Fruit fly (Drosophila melanogaster): ENCODE data around the gene CG42654.
A peak's percentile ranks its signal among the peaks of the same experiment; 100 is the strongest.

The CG42654 gene

DNA sequence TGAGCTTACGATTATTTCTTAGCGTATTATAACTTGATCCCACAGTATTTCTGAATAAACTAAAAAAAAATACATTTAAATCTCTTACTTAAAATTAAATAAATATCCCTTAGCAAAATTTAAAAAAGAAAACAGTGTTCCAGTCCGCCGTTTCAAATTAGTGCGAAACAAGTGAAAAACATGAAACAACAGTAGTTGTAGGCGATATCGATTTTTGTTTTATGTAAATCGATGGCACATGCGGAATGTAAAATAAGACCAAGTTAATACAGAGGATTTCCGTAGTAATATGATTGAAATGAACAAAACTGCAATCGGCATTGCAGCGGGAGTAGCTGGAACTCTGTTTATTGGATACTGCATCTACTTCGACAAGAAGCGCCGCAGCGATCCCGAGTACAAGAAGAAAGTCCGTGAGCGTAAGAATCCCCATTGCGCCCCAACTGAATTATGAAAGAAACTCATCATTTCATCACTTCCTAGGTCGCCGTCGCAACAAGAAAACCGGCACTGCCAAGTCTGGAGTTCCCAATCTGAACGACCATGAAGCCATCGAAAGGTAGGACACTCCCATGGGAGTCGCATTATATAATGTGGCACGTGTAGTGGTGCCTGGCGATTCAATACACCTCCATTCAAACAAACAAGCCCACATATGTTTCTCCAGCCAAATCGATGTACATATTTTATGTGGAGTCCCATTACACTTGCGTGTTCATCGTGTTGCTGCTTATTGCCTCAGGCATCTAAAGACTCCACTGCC, 46.7 kb upstream of the CG42654 start (continued):
- no peak for TF ChIP-seq peb (GFP tag; IDR thresholded peaks at IDR 0.05)
- TF ChIP-seq CG6254 (GFP tag; optimal IDR thresholded peaks at IDR 0.05) = no peak
- peak; percentile 23 for TF ChIP-seq Sry-δ (GFP tag; optimal IDR thresholded peaks at IDR 0.05)
- TF ChIP-seq Dip2 (GFP tag; IDR thresholded peaks at IDR 0.05) = no peak
- no peak for TF ChIP-seq Max (GFP tag; optimal IDR thresholded peaks at IDR 0.05)
- peak in 1 of 2 experiments; percentile 91 for TF ChIP-seq Pdp1 (GFP tag; optimal IDR thresholded peaks at IDR 0.05)
- TF ChIP-seq scrt (GFP tag; optimal IDR thresholded peaks at IDR 0.05) = no peak
- TF ChIP-seq CG11723 (GFP tag; optimal IDR thresholded peaks at IDR 0.05) = peak; percentile 44
- TF ChIP-seq knrl (GFP tag; IDR thresholded peaks at IDR 0.05; ENCODE audit: partially characterized antibody) = no peak
- peak in 1 of 2 experiments; percentile 24 for TF ChIP-seq insv (GFP tag; optimal IDR thresholded peaks at IDR 0.05)
- TF ChIP-seq so (GFP tag; IDR thresholded peaks at IDR 0.05) = no peak
- no peak for TF ChIP-seq Optix (GFP tag; IDR thresholded peaks at IDR 0.05)
- TF ChIP-seq sim (GFP tag; IDR thresholded peaks at IDR 0.05) = no peak
- no peak for TF ChIP-seq gsb-n (tag; optimal IDR thresholded peaks at IDR 0.05)
- peak; percentile 43 for TF ChIP-seq YL-1 (GFP tag; optimal IDR thresholded peaks at IDR 0.05)
- no peak for TF ChIP-seq pnt (GFP tag; optimal IDR thresholded peaks at IDR 0.05)
- no peak for TF ChIP-seq cato (GFP tag; optimal IDR thresholded peaks at IDR 0.05; ENCODE audit: borderline replicate concordance)
- no peak for TF ChIP-seq dpn (GFP tag; optimal IDR thresholded peaks at IDR 0.05)
- no peak for TF ChIP-seq dmrt99B (tag; optimal IDR thresholded peaks at IDR 0.05)
- TF ChIP-seq Awh (GFP tag; IDR thresholded peaks at IDR 0.05) = no peak
- TF ChIP-seq crp (GFP tag; optimal IDR thresholded peaks at IDR 0.05) = no peak
- peak; percentile 55 for TF ChIP-seq row (GFP tag; IDR thresholded peaks at IDR 0.05)
- TF ChIP-seq Usf (GFP tag; optimal IDR thresholded peaks at IDR 0.05) = no peak
- no peak for TF ChIP-seq ERR (GFP tag; optimal IDR thresholded peaks at IDR 0.05)
- TF ChIP-seq lmd (GFP tag; IDR thresholded peaks at IDR 0.05) = no peak
- TF ChIP-seq CG17568 (GFP tag; optimal IDR thresholded peaks at IDR 0.05) = no peak
- TF ChIP-seq vvl (GFP tag; IDR thresholded peaks at IDR 0.05) = peak; percentile 18; the same call in 1 of the 2 replicates
- TF ChIP-seq CTCF (GFP tag; optimal IDR thresholded peaks at IDR 0.05) = no peak
- TF ChIP-seq Dll (GFP tag; IDR thresholded peaks at IDR 0.05; ENCODE audit: partially characterized antibody) = peak; percentile 47; the same call in 2 of the 4 replicates
- TF ChIP-seq NfI (GFP tag; optimal IDR thresholded peaks at IDR 0.05) = no peak
- peak; percentile 4 for TF ChIP-seq CG17912 (GFP tag; optimal IDR thresholded peaks at IDR 0.05)
- no peak for TF ChIP-seq CG18476 (GFP tag; optimal IDR thresholded peaks at IDR 0.05)
- no peak for TF ChIP-seq HHEX (GFP tag; optimal IDR thresholded peaks at IDR 0.05)
- peak; percentile 92 for TF ChIP-seq CG1024 (GFP tag; IDR thresholded peaks at IDR 0.05)
- TF ChIP-seq CG9437 (GFP tag; optimal IDR thresholded peaks at IDR 0.05) = no peak
- TF ChIP-seq CG13287 (GFP tag; IDR thresholded peaks at IDR 0.05; ENCODE audit: partially characterized antibody) = 0 out of 2 replicates have a peak, but pooled peaks have one; percentile 22
- TF ChIP-seq Atf-2 (GFP tag; optimal IDR thresholded peaks at IDR 0.05) = no peak
- no peak for TF ChIP-seq dan (GFP tag; IDR thresholded peaks at IDR 0.05)
- TF ChIP-seq D19A (tag; optimal IDR thresholded peaks at IDR 0.05) = no peak
- peak; percentile 61 for TF ChIP-seq CG12659 (GFP tag; optimal IDR thresholded peaks at IDR 0.05)
- TF ChIP-seq pfk (GFP tag; optimal IDR thresholded peaks at IDR 0.05) = peak; percentile 97
- peak; percentile 32 for TF ChIP-seq CG17829 (tag; optimal IDR thresholded peaks at IDR 0.05)
- no peak for TF ChIP-seq CG13775 (GFP tag; optimal IDR thresholded peaks at IDR 0.05)
- no peak for TF ChIP-seq fd96Cb (tag; optimal IDR thresholded peaks at IDR 0.05)
- peak; percentile 62 for TF ChIP-seq CG4617 (GFP tag; optimal IDR thresholded peaks at IDR 0.05; ENCODE audit: borderline replicate concordance)
- no peak for TF ChIP-seq CG3838 (GFP tag; optimal IDR thresholded peaks at IDR 0.05)
- TF ChIP-seq CG14860 (GFP tag; IDR thresholded peaks at IDR 0.05; ENCODE audit: partially characterized antibody) = peak; percentile 29; the same call in 1 of the 3 replicates
- no peak for TF ChIP-seq pho (GFP tag; optimal IDR thresholded peaks at IDR 0.05)
- TF ChIP-seq CG1603 (tag; optimal IDR thresholded peaks at IDR 0.05) = peak; percentile 99

All from whole organism, embryonic.